Fruit fly (Drosophila melanogaster) whole organism, prepupa: ENCODE measurements around the gene CG33267.

Experiments used
- Blimp-1 ChIP-seq: fragments of 200-800 bp; sonication (Bioruptor generic); optimal IDR thresholded peaks from 3 replicates; lab custom pipeline; 2017; ENCODE audit warnings: missing biosample characterization, missing genetic modification characterization, mild to moderate bottlenecking, moderate library complexity, missing genetic modification reagents
- CG16779 ChIP-seq: fragments of 200-800 bp; sonication (Bioruptor generic); optimal IDR thresholded peaks from 3 replicates; lab custom pipeline; 2017; ENCODE audit warnings: missing biosample characterization, mild to moderate bottlenecking, missing genetic modification characterization
- CG3032 ChIP-seq: fragments of 200-800 bp; optimal IDR thresholded peaks from 2 replicates; lab custom pipeline; 2019; ENCODE audit warnings: missing biosample characterization, mild to moderate bottlenecking, missing genetic modification characterization, moderate library complexity
- CG7368 ChIP-seq: fragments of 200-800 bp; sonication (Bioruptor generic); optimal IDR thresholded peaks from 3 replicates; lab custom pipeline; 2016; ENCODE audit warnings: missing biosample characterization, missing genetic modification characterization
- Eip75B ChIP-seq: fragments of 200-800 bp; sonication (Bioruptor generic); optimal IDR thresholded peaks from 3 replicates; lab custom pipeline; 2016; ENCODE audit warnings: missing biosample characterization, missing genetic modification characterization
- Sox102F ChIP-seq: fragments of 200-800 bp; sonication (Bioruptor generic); optimal IDR thresholded peaks from 2 replicates; lab custom pipeline; 2016; ENCODE audit warnings: missing biosample characterization, mild to moderate bottlenecking, missing genetic modification characterization
- fd85E ChIP-seq: fragments of 200-800 bp; sonication (Bioruptor generic); optimal IDR thresholded peaks from 3 replicates; lab custom pipeline; 2016; ENCODE audit warnings: missing biosample characterization, missing genetic modification characterization
- pdm3 ChIP-seq: fragments of 200-800 bp; sonication (Bioruptor generic); optimal IDR thresholded peaks from 3 replicates; lab custom pipeline; 2016; ENCODE audit warnings: missing biosample characterization, missing genetic modification characterization
- vri ChIP-seq: fragments of 200-800 bp; sonication (Bioruptor generic); optimal IDR thresholded peaks from 3 replicates; lab custom pipeline; 2016; ENCODE audit warnings: missing biosample characterization, mild to moderate bottlenecking, missing genetic modification characterization

DNA sequence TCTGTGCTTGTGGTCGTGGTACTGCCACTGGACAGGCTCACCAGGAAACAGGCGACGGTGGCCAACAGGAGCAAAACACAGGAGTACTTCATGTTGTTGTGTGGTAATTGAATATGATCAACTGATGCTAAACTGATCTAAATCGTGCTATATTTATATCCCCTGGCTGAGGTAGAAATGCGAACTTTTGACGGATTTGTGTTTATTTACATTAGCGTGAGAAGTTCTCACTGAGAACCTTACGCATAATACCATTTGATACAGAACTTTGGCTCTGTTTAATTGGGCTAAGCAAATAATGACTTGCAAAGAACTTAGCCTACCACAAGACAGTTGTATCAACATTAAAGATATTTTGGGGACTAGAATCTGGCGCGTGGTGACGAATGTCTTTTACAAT, 26.8 kb downstream of the CG33267 start, which contains the start of gene CG33268:
- no peak for TF ChIP-seq CG3032
- TF ChIP-seq vri (GFP tag; lab: Kevin White, UChicago) = no peak
- no peak for TF ChIP-seq pdm3
- TF ChIP-seq Sox102F (GFP tag; lab: Kevin White, UChicago) = no peak
- TF ChIP-seq Eip75B (GFP tag; lab: Kevin White, UChicago) = no peak
- TF ChIP-seq fd85E (GFP tag; lab: Kevin White, UChicago) = no peak
- no peak for TF ChIP-seq CG7368 (GFP tag; lab: Kevin White, UChicago)
- no peak for TF ChIP-seq Blimp-1 (GFP tag; lab: Kevin White, UChicago)
- no peak for TF ChIP-seq CG16779
